Fruit fly (Drosophila melanogaster): Measurements from ENCODE around the gene CG3397.

Gene CG3397

dm6 chr3R:11992934-11993670, 8.8 kb upstream of the CG3397 start, which contains the start of gene mfas (continued):
- no peak for TF ChIP-seq CG16815 (GFP tag; optimal IDR thresholded peaks at IDR 0.05)
- no peak for TF ChIP-seq disco-r (GFP tag; optimal IDR thresholded peaks at IDR 0.05)
- TF ChIP-seq ttk (GFP tag; IDR thresholded peaks at IDR 0.05) = no peak
- peak; percentile 26 for TF ChIP-seq CG18599 (GFP tag; optimal IDR thresholded peaks at IDR 0.05)
- TF ChIP-seq Dll (GFP tag; IDR thresholded peaks at IDR 0.05; ENCODE audit: partially characterized antibody) = 0 out of 4 replicates have a peak, but pooled peaks have one; percentile 10
- TF ChIP-seq CG6813 (GFP tag; optimal IDR thresholded peaks at IDR 0.05) = peak; percentile 54
- no peak for TF ChIP-seq Deaf1 (tag; optimal IDR thresholded peaks at IDR 0.05)
- TF ChIP-seq lmd (GFP tag; IDR thresholded peaks at IDR 0.05) = no peak
- TF ChIP-seq dm (GFP tag; optimal IDR thresholded peaks at IDR 0.05) = no peak
- TF ChIP-seq gro (GFP tag; optimal IDR thresholded peaks at IDR 0.05) = peak; percentile 31
- TF ChIP-seq CG10431 (GFP tag; optimal IDR thresholded peaks at IDR 0.05) = peak; percentile 20
- peak; percentile 86 for TF ChIP-seq Jarid2 (GFP tag; optimal IDR thresholded peaks at IDR 0.05)
- no peak for TF ChIP-seq ap (GFP tag; IDR thresholded peaks at IDR 0.05)
- no peak for TF ChIP-seq Hr78 (GFP tag; optimal IDR thresholded peaks at IDR 0.05)
- TF ChIP-seq CG18262 (tag; optimal IDR thresholded peaks at IDR 0.05) = peak; percentile 2
- TF ChIP-seq odd (GFP tag; optimal IDR thresholded peaks at IDR 0.05) = no peak
- TF ChIP-seq bsh (GFP tag; optimal IDR thresholded peaks at IDR 0.05) = peak in 1 of 2 experiments; percentile 52
- TF ChIP-seq Dbx (GFP tag; IDR thresholded peaks at IDR 0.05) = peak; percentile 12; the same call in 1 of the 3 replicates
- no peak for TF ChIP-seq ase (GFP tag; IDR thresholded peaks at IDR 0.05)
- TF ChIP-seq CG11723 (GFP tag; optimal IDR thresholded peaks at IDR 0.05) = peak; percentile 7
- TF ChIP-seq bigmax (GFP tag; optimal IDR thresholded peaks at IDR 0.05) = no peak
- peak in 1 of 2 experiments; percentile 10 for TF ChIP-seq Pdp1 (GFP tag; optimal IDR thresholded peaks at IDR 0.05)
- peak; percentile 1 for TF ChIP-seq CG3995 (GFP tag; optimal IDR thresholded peaks at IDR 0.05)
- peak; percentile 84 for TF ChIP-seq Med (GFP tag)
- TF ChIP-seq CG16779 (GFP tag; IDR thresholded peaks at IDR 0.05) = no peak
- no peak for TF ChIP-seq D (optimal IDR thresholded peaks at IDR 0.05)
- no peak for TF ChIP-seq D (GFP tag; optimal IDR thresholded peaks at IDR 0.05)
- peak; percentile 1 for TF ChIP-seq CG9437 (GFP tag; optimal IDR thresholded peaks at IDR 0.05)
- no peak for TF ChIP-seq NC2β (GFP tag; optimal IDR thresholded peaks at IDR 0.05)
- no peak for TF ChIP-seq CG12659 (GFP tag; optimal IDR thresholded peaks at IDR 0.05)
- no peak for TF ChIP-seq CG11093 (GFP tag; IDR thresholded peaks at IDR 0.05)
- TF ChIP-seq lab (GFP tag; optimal IDR thresholded peaks at IDR 0.05) = peak; percentile 61
- peak; percentile 34; the same call in 1 of the 3 replicates for TF ChIP-seq CG6791 (GFP tag; IDR thresholded peaks at IDR 0.05; ENCODE audit: partially characterized antibody)
- TF ChIP-seq Awh (GFP tag; IDR thresholded peaks at IDR 0.05) = 0 out of 2 replicates have a peak, but pooled peaks have one; percentile 31
- TF ChIP-seq slbo (GFP tag; IDR thresholded peaks at IDR 0.05) = no peak
- TF ChIP-seq Trl (optimal IDR thresholded peaks at IDR 0.05) = peak; percentile 39 to 44
- no peak for TF ChIP-seq Trl (GFP tag; optimal IDR thresholded peaks at IDR 0.05)
- TF ChIP-seq CHES-1-like (GFP tag; optimal IDR thresholded peaks at IDR 0.05) = peak; percentile 6
- no peak for TF ChIP-seq CG6272 (GFP tag; IDR thresholded peaks at IDR 0.05)
- TF ChIP-seq CG10543 (GFP tag; optimal IDR thresholded peaks at IDR 0.05) = no peak
- TF ChIP-seq CG13775 (GFP tag; optimal IDR thresholded peaks at IDR 0.05) = no peak
- TF ChIP-seq CG9876 (GFP tag; optimal IDR thresholded peaks at IDR 0.05) = no peak
- no peak for TF ChIP-seq CG1233 (GFP tag; optimal IDR thresholded peaks at IDR 0.05)
- no peak for TF ChIP-seq ham (GFP tag; IDR thresholded peaks at IDR 0.05)
- TF ChIP-seq bowl (GFP tag; IDR thresholded peaks at IDR 0.05) = no peak
- no peak for TF ChIP-seq CrebB (tag; optimal IDR thresholded peaks at IDR 0.05)
- TF ChIP-seq phol (tag; optimal IDR thresholded peaks at IDR 0.05) = no peak
- TF ChIP-seq CG2199 (GFP tag; IDR thresholded peaks at IDR 0.05) = peak; percentile 10; the same call in 1 of the 3 replicates
- no peak for TF ChIP-seq prd (optimal IDR thresholded peaks at IDR 0.05)
- TF ChIP-seq prd (GFP tag; IDR thresholded peaks at IDR 0.05) = no peak
